Worm (Caenorhabditis elegans): ENCODE data around the gene F35B12.9.

The F35B12.9 gene

DNA sequence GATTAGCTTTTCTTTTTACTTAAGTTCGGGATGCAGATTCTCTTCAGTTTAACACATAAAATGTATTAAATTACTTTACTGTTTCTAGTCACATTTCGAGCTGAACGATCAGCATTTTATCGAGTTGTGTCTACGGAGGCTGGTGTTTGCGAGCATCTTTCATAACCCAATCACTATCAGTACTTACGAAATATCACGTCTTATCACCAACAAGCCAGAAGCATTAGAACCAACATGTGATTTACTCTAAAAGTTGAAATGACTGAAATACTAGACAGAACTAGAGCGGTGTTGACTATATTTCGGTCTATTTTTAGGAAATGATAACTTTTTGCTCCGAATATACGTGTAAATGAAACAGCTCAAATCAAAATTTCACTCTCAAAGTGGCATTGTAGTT, 47.5 kb downstream of the F35B12.9 start:
- no peak for TF ChIP-seq zip-8 (tag; optimal IDR thresholded peaks at IDR 0.05)
- TF ChIP-seq mep-1 (tag; optimal IDR thresholded peaks at IDR 0.05) = no peak
- no peak for TF ChIP-seq mab-5 (tag; optimal IDR thresholded peaks at IDR 0.05)
- TF ChIP-seq nhr-12 (tag; optimal IDR thresholded peaks at IDR 0.05) = no peak
- TF ChIP-seq hlh-1 (tag; optimal IDR thresholded peaks at IDR 0.05) = no peak
- no peak for TF ChIP-seq nhr-28 (tag; optimal IDR thresholded peaks at IDR 0.05)
- TF ChIP-seq nhr-76 (tag; optimal IDR thresholded peaks at IDR 0.05) = no peak
- TF ChIP-seq nhr-2 (tag; optimal IDR thresholded peaks at IDR 0.05) = no peak
- TF ChIP-seq unc-62 (GFP tag; optimal IDR thresholded peaks at IDR 0.05) = no peak
- TF ChIP-seq ceh-83 (GFP tag; optimal IDR thresholded peaks at IDR 0.05) = no peak
- no peak for TF ChIP-seq M03D4.4 (tag; optimal IDR thresholded peaks at IDR 0.05)
- TF ChIP-seq ceh-39 (tag; optimal IDR thresholded peaks at IDR 0.05) = no peak
- TF ChIP-seq ces-1 (GFP tag; optimal IDR thresholded peaks at IDR 0.05) = no peak
- no peak for TF ChIP-seq blmp-1 (tag; optimal IDR thresholded peaks at IDR 0.05)
- TF ChIP-seq sem-2 (GFP tag; optimal IDR thresholded peaks at IDR 0.05) = no peak
- no peak for TF ChIP-seq mls-2 (tag; optimal IDR thresholded peaks at IDR 0.05)
- no peak for TF ChIP-seq unc-39 (tag; optimal IDR thresholded peaks at IDR 0.05)
- no peak for TF ChIP-seq elt-3 (tag; optimal IDR thresholded peaks at IDR 0.05)
- no peak for TF ChIP-seq unc-120 (tag; optimal IDR thresholded peaks at IDR 0.05; ENCODE audit: poor library complexity, severe bottlenecking)
- TF ChIP-seq elt-1 (tag; optimal IDR thresholded peaks at IDR 0.05; ENCODE audit: borderline replicate concordance, insufficient read depth) = no peak

DNA sequence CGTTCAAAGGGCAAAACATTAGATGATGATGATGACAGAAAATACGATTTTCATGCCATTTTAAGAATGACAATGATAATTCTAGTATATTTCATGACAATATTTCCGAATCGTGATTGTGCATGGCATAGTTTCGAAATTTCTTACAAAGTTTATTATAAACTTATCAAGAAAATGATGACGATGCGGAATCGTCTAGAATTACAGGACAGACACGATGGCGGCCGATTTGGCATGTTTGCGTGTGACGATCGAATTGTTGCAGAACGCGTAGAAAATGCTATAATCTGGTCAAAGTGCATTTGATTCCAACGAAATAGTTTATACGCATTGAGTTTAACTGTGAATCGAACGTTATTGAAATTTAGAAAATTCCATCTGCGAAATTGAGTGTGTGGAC, 48.3 kb downstream of the F35B12.9 start:
- TF ChIP-seq nhr-2 (tag; optimal IDR thresholded peaks at IDR 0.05) (no peak), unc-39 (tag; optimal IDR thresholded peaks at IDR 0.05) (no peak), mep-1 (tag; optimal IDR thresholded peaks at IDR 0.05) (no peak), sptf-1 (tag; optimal IDR thresholded peaks at IDR 0.05) (no peak), mab-5 (tag; optimal IDR thresholded peaks at IDR 0.05) (no peak), ham-2 (GFP tag; optimal IDR thresholded peaks at IDR 0.05) (no peak), nhr-28 (tag; optimal IDR thresholded peaks at IDR 0.05) (no peak)

DNA sequence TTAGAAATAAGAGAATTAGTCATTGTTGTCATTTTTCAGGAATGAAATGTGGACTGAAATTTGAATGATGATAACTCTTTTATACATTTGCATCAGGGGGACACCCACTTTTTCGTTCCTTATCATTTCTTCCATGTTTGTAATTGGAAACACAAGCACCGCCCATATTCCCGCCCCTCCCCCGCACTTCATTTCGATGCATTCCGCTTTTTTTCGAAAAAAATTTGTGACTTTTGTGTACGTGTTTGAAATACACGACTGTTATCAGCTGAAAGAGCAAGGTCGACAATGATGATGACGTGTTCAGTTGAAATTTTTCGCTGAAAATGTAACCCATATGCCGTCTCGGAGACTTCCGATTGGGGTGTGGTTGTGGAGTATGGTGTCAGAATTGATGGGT, 49.7 kb downstream of the F35B12.9 start, which contains the start of gene zip-10:
Gene zip-10, minus strand, starts transcription at position 43 of the 400 bp plus-strand sequence.
- TF ChIP-seq ceh-39 (tag; optimal IDR thresholded peaks at IDR 0.05) (no peak), hlh-1 (tag; optimal IDR thresholded peaks at IDR 0.05) (no peak), elt-3 (tag; optimal IDR thresholded peaks at IDR 0.05) (no peak), unc-120 (tag; optimal IDR thresholded peaks at IDR 0.05; ENCODE audit: poor library complexity, severe bottlenecking) (no peak), mep-1 (tag; optimal IDR thresholded peaks at IDR 0.05) (no peak), cnd-1 (tag; optimal IDR thresholded peaks at IDR 0.05) (no peak), sem-2 (GFP tag; optimal IDR thresholded peaks at IDR 0.05) (no peak), drap-1 (GFP tag; optimal IDR thresholded peaks at IDR 0.05) (no peak)
